Worm (Caenorhabditis elegans) whole organism, L4 larva: ENCODE results near the gene F46C5.6.
A peak's percentile ranks its signal among the peaks of the same experiment; 100 is the strongest.

Experiments
- F37D6.2 ChIP-seq: sonication (generic microtip); optimal IDR thresholded peaks from 2 replicates; lab custom pipeline; 2016; ENCODE audit warnings: mild to moderate bottlenecking, missing genetic modification characterization, missing compliant biosample characterization
- daf-8 ChIP-seq: fragments of 200-800 bp; sonication (Bioruptor generic); IDR thresholded peaks from 2 replicates; pipeline ENCODE4 v1.3.6; 2022; ENCODE audit warnings: missing genetic modification characterization, missing compliant biosample characterization
- fos-1 ChIP-seq: fragments of 150-350 bp; optimal IDR thresholded peaks from 2 replicates; lab custom pipeline; 2014; ENCODE audit warnings: missing biosample characterization, missing genetic modification characterization
- lin-39 ChIP-seq: fragments of 150-350 bp; optimal IDR thresholded peaks from 2 replicates; lab custom pipeline; 2014; ENCODE audit warnings: missing biosample characterization, missing genetic modification reagents, missing genetic modification characterization
- lsy-2 ChIP-seq, 2 experiments: fragments of 150-350 bp in 1 of 2; sonication (generic microtip) in 1 of 2; optimal IDR thresholded peaks; 2 replicates each; lab custom pipeline; 2014 to 2017; ENCODE audit warnings: missing biosample characterization in 2 of 2, missing genetic modification characterization in 2 of 2
- nhr-237 ChIP-seq: sonication (generic microtip); optimal IDR thresholded peaks from 2 replicates; lab custom pipeline; 2017; ENCODE audit warnings: missing biosample characterization, missing genetic modification characterization
- rbr-2 ChIP-seq: sonication (generic microtip); optimal IDR thresholded peaks from 2 replicates; lab custom pipeline; 2016; ENCODE audit warnings: missing genotype, missing genetic modification characterization, missing compliant biosample characterization
- snpc-4 ChIP-seq: fragments of 150-350 bp; optimal IDR thresholded peaks from 2 replicates; lab custom pipeline; 2014; ENCODE audit warnings: missing biosample characterization, missing genetic modification characterization
- tag-97 ChIP-seq: fragments of 200-800 bp; sonication (Bioruptor generic); IDR thresholded peaks from 2 replicates; pipeline ENCODE4 v1.3.6; 2022; ENCODE audit warnings: missing genetic modification characterization, missing compliant biosample characterization
- zag-1 ChIP-seq: fragments of 150-350 bp; optimal IDR thresholded peaks from 2 replicates; lab custom pipeline; 2014; ENCODE audit warnings: missing biosample characterization, missing genetic modification characterization
- ztf-11 ChIP-seq: fragments of 150-350 bp; optimal IDR thresholded peaks from 2 replicates; lab custom pipeline; 2014; ENCODE audit warnings: missing biosample characterization, missing genetic modification characterization

- no peak for TF ChIP-seq rbr-2 (tag; lab: Kevin White, UChicago)
- TF ChIP-seq nhr-237 = no peak
- peak in 1 of 2 experiments; percentile 44 for TF ChIP-seq lsy-2 (tag; optimal IDR thresholded peaks at IDR 0.05; lab: Kevin White, UChicago)
- TF ChIP-seq ztf-11 (tag; lab: Kevin White, UChicago) = no peak
- TF ChIP-seq zag-1 (tag; lab: Kevin White, UChicago) = no peak
- TF ChIP-seq snpc-4 (tag; lab: Kevin White, UChicago) = no peak
- no peak for TF ChIP-seq lin-39 (tag; lab: Kevin White, UChicago)
- no peak for TF ChIP-seq tag-97 (GFP tag; lab: Robert Waterston, UW)
- TF ChIP-seq fos-1 (tag; lab: Kevin White, UChicago) = no peak
- TF ChIP-seq F37D6.2 = no peak
- TF ChIP-seq daf-8 (GFP tag; lab: Robert Waterston, UW) = no peak
Observed at ce11 chrII:8820126-8820972, 24.0 kb downstream of the F46C5.6 start.
